Fruit fly (Drosophila melanogaster) whole organism, embryonic: ENCODE measurements around the gene CG31360.
A peak's percentile ranks its signal among the peaks of the same experiment; 100 is the strongest.

ENCODE experiments used
- Ada2b ChIP-seq: fragments of 200-800 bp; sonication (Bioruptor generic); IDR thresholded peaks from 2 replicates; pipeline ENCODE4 v1.3.6; 2022; ENCODE audit warnings: missing biosample characterization, missing genetic modification characterization
- B-H1 ChIP-seq: fragments of 200-800 bp; sonication (Bioruptor generic); IDR thresholded peaks from 3 replicates; pipeline ENCODE4 v1.3.6; 2022; ENCODE audit warnings: missing biosample characterization, missing genetic modification characterization
- CG10267 ChIP-seq: fragments of 200-800 bp; sonication (Bioruptor generic); optimal IDR thresholded peaks from 2 replicates; lab custom pipeline; 2018; ENCODE audit warnings: missing biosample characterization, mild to moderate bottlenecking, missing genetic modification characterization, moderate library complexity
- CG10366 ChIP-seq: fragments of 200-800 bp; sonication (Bioruptor generic); IDR thresholded peaks from 2 replicates; pipeline ENCODE4 v1.3.6; 2022; ENCODE audit warnings: missing biosample characterization, missing genetic modification characterization
- CG11456 ChIP-seq: fragments of 200-800 bp; sonication (Bioruptor generic); IDR thresholded peaks from 3 replicates; pipeline ENCODE4 v1.3.6; 2022; ENCODE audit warnings: missing biosample characterization, missing genetic modification characterization
- CG11504 ChIP-seq: fragments of 200-800 bp; sonication (Bioruptor generic); optimal IDR thresholded peaks from 3 replicates; lab custom pipeline; 2019; ENCODE audit warnings: missing biosample characterization, mild to moderate bottlenecking, missing genetic modification characterization, moderate library complexity
- CG16779 ChIP-seq: fragments of 200-800 bp; sonication (Bioruptor generic); IDR thresholded peaks from 2 replicates; pipeline ENCODE4 v1.3.6; 2022; ENCODE audit warnings: missing biosample characterization, missing genetic modification characterization
- CG16813 ChIP-seq: fragments of 200-800 bp; sonication (Bioruptor generic); IDR thresholded peaks from 3 replicates; pipeline ENCODE4 v1.3.6; 2022; ENCODE audit warnings: missing biosample characterization, missing genetic modification characterization; ENCODE audit not compliant: partially characterized antibody
- CG17361 ChIP-seq: fragments of 200-800 bp; sonication (Bioruptor generic); IDR thresholded peaks from 3 replicates; pipeline ENCODE4 v1.3.6; 2022; ENCODE audit warnings: missing biosample characterization, missing genetic modification characterization
- CG18599 ChIP-seq: fragments of 200-800 bp; sonication (Bioruptor generic); optimal IDR thresholded peaks from 3 replicates; lab custom pipeline; 2017; ENCODE audit warnings: missing biosample characterization, missing genetic modification characterization, mild to moderate bottlenecking, moderate library complexity, missing genetic modification reagents
- CG2712 ChIP-seq: fragments of 200-800 bp; optimal IDR thresholded peaks from 3 replicates; lab custom pipeline; 2019; ENCODE audit warnings: missing biosample characterization, mild to moderate bottlenecking, missing genetic modification characterization, moderate library complexity
- CG30431 ChIP-seq: fragments of 200-800 bp; sonication (Bioruptor generic); optimal IDR thresholded peaks from 2 replicates; lab custom pipeline; 2017; ENCODE audit warnings: missing biosample characterization, missing genetic modification characterization
- CG3847 ChIP-seq: fragments of 200-800 bp; sonication (Bioruptor generic); IDR thresholded peaks from 2 replicates; pipeline ENCODE4 v1.3.6; 2022; ENCODE audit warnings: missing biosample characterization, missing genetic modification characterization
- CG4360 ChIP-seq: fragments of 200-800 bp; sonication (Bioruptor generic); IDR thresholded peaks from 2 replicates; pipeline ENCODE4 v1.3.6; 2022; ENCODE audit warnings: missing biosample characterization, missing genetic modification characterization
- CG4730 ChIP-seq: fragments of 200-800 bp; sonication (Bioruptor generic); IDR thresholded peaks from 2 replicates; pipeline ENCODE4 v1.3.6; 2022; ENCODE audit warnings: missing biosample characterization, missing genetic modification characterization
- CG7839 ChIP-seq: fragments of 200-800 bp; sonication (Bioruptor generic); optimal IDR thresholded peaks from 3 replicates; lab custom pipeline; 2018; ENCODE audit warnings: missing biosample characterization, mild to moderate bottlenecking, missing genetic modification characterization, moderate library complexity
- CG9437 ChIP-seq: fragments of 200-800 bp; sonication (Bioruptor generic); optimal IDR thresholded peaks from 2 replicates; lab custom pipeline; 2018; ENCODE audit warnings: missing biosample characterization, mild to moderate bottlenecking, missing genetic modification characterization
- CG9797 ChIP-seq: fragments of 200-800 bp; sonication (Bioruptor generic); optimal IDR thresholded peaks from 3 replicates; lab custom pipeline; 2018; ENCODE audit warnings: missing biosample characterization, mild to moderate bottlenecking, missing genetic modification characterization
- CG9817 ChIP-seq: fragments of 200-800 bp; sonication (Bioruptor generic); optimal IDR thresholded peaks from 2 replicates; lab custom pipeline; 2018; ENCODE audit warnings: missing biosample characterization, mild to moderate bottlenecking, missing genetic modification characterization, moderate library complexity
- CG9876 ChIP-seq: fragments of 200-800 bp; sonication (Bioruptor generic); optimal IDR thresholded peaks from 2 replicates; lab custom pipeline; 2016; ENCODE audit warnings: missing biosample characterization, missing genetic modification characterization
- Elba2 ChIP-seq: fragments of 200-800 bp; sonication (Bioruptor generic); optimal IDR thresholded peaks from 3 replicates; lab custom pipeline; 2016; ENCODE audit warnings: missing biosample characterization, missing genetic modification characterization
- Fer1 ChIP-seq: fragments of 200-800 bp; sonication (Bioruptor generic); optimal IDR thresholded peaks from 2 replicates; lab custom pipeline; 2017; ENCODE audit warnings: missing biosample characterization, mild to moderate bottlenecking, missing genetic modification characterization
- H15 ChIP-seq: fragments of 200-800 bp; sonication (Bioruptor generic); IDR thresholded peaks from 3 replicates; pipeline ENCODE4 v1.3.6; 2022; ENCODE audit warnings: missing biosample characterization, missing genetic modification characterization
- Hey ChIP-seq: fragments of 200-800 bp; sonication (Bioruptor generic); optimal IDR thresholded peaks from 3 replicates; lab custom pipeline; 2018; ENCODE audit warnings: missing biosample characterization, mild to moderate bottlenecking, missing genetic modification characterization
- Jarid2 ChIP-seq: fragments of 200-800 bp; sonication (Bioruptor generic); optimal IDR thresholded peaks from 3 replicates; lab custom pipeline; 2017; ENCODE audit warnings: mild to moderate bottlenecking, missing biosample characterization, missing genetic modification reagents, missing genetic modification characterization
- Med ChIP-seq: fragments of 200-800 bp; sonication (Bioruptor generic); peaks from one replicate; lab custom pipeline; 2016; ENCODE audit warnings: missing biosample characterization, missing genetic modification characterization, mild to moderate bottlenecking, inconsistent platforms, moderate library complexity
- Pdp1 ChIP-seq, 2 experiments: fragments of 200-800 bp; sonication (Bioruptor generic); optimal IDR thresholded peaks; 3 replicates each; lab custom pipeline; 2016; ENCODE audit warnings: missing biosample characterization in 2 of 2, missing genetic modification characterization in 2 of 2, mild to moderate bottlenecking in 1 of 2, moderate library complexity in 1 of 2
- Rx ChIP-seq: fragments of 200-800 bp; sonication (Bioruptor generic); IDR thresholded peaks from 2 replicates; pipeline ENCODE4 v1.3.6; 2022; ENCODE audit warnings: missing biosample characterization, missing genetic modification characterization
- Sry-β ChIP-seq: fragments of 200-800 bp; sonication (Bioruptor generic); optimal IDR thresholded peaks from 2 replicates; lab custom pipeline; 2018; ENCODE audit warnings: missing biosample characterization, mild to moderate bottlenecking, missing genetic modification characterization, moderate library complexity
- Xrp1 ChIP-seq: fragments of 200-800 bp; sonication (Bioruptor generic); IDR thresholded peaks from 2 replicates; pipeline ENCODE4 v1.3.6; 2022; ENCODE audit warnings: missing biosample characterization, missing genetic modification characterization
- YL-1 ChIP-seq: fragments of 200-800 bp; sonication (Bioruptor generic); optimal IDR thresholded peaks from 3 replicates; lab custom pipeline; 2017; ENCODE audit warnings: missing biosample characterization, mild to moderate bottlenecking, missing genetic modification characterization
- ac ChIP-seq: fragments of 200-800 bp; sonication (Bioruptor generic); optimal IDR thresholded peaks from 3 replicates; lab custom pipeline; 2017; ENCODE audit warnings: missing biosample characterization, mild to moderate bottlenecking, missing genetic modification characterization
- ase ChIP-seq: fragments of 200-800 bp; sonication (Bioruptor generic); IDR thresholded peaks from 3 replicates; pipeline ENCODE4 v1.3.6; 2022; ENCODE audit warnings: missing biosample characterization, missing genetic modification characterization
- bowl ChIP-seq: fragments of 200-800 bp; sonication (Bioruptor generic); IDR thresholded peaks from 2 replicates; pipeline ENCODE4 v1.3.6; 2022; ENCODE audit warnings: missing biosample characterization, missing genetic modification characterization
- btn ChIP-seq: fragments of 200-800 bp; sonication (Bioruptor generic); optimal IDR thresholded peaks from 2 replicates; lab custom pipeline; 2016; ENCODE audit warnings: missing biosample characterization, missing genetic modification characterization
- crol ChIP-seq: fragments of 200-800 bp; sonication (Bioruptor generic); IDR thresholded peaks from 2 replicates; pipeline ENCODE4 v1.3.6; 2022; ENCODE audit warnings: missing biosample characterization, missing genetic modification characterization
- dan ChIP-seq: fragments of 200-800 bp; sonication (Bioruptor generic); IDR thresholded peaks from 2 replicates; pipeline ENCODE4 v1.3.6; 2022; ENCODE audit warnings: missing biosample characterization, missing genetic modification characterization
- dmrt11E ChIP-seq: fragments of 200-800 bp; sonication (Bioruptor generic); optimal IDR thresholded peaks from 3 replicates; lab custom pipeline; 2018; ENCODE audit warnings: missing biosample characterization, mild to moderate bottlenecking, missing genetic modification characterization, moderate library complexity
- hb ChIP-seq: fragments of 200-800 bp; sonication (Bioruptor generic); IDR thresholded peaks from 3 replicates; pipeline ENCODE4 v1.3.6; 2022; ENCODE audit warnings: missing biosample characterization, missing genetic modification characterization; ENCODE audit not compliant: partially characterized antibody
- hbn ChIP-seq: fragments of 200-800 bp; sonication (Bioruptor generic); IDR thresholded peaks from 2 replicates; pipeline ENCODE4 v1.3.6; 2022; ENCODE audit warnings: missing biosample characterization, missing genetic modification characterization; ENCODE audit not compliant: partially characterized antibody
- oc ChIP-seq: fragments of 200-800 bp; sonication (Bioruptor generic); optimal IDR thresholded peaks from 2 replicates; lab custom pipeline; 2018; ENCODE audit warnings: missing biosample characterization, mild to moderate bottlenecking, missing genetic modification characterization, moderate library complexity
- p53 ChIP-seq: fragments of 200-800 bp; sonication (Bioruptor generic); optimal IDR thresholded peaks from 2 replicates; lab custom pipeline; 2016; ENCODE audit warnings: missing biosample characterization, missing genetic modification characterization
- pan ChIP-seq, 4 experiments: fragments of >200 bp in 3 of 4; fragments of 200-800 bp in 1 of 4; sonication (Bioruptor generic) in 1 of 4; optimal IDR thresholded peaks in 3 of 4; IDR thresholded peaks in 1 of 4; 2 replicates each; pipeline versions ENCODE4 v1.3.6 to Lab custom; 2017 to 2022; ENCODE audit warnings: missing biosample characterization in 2 of 4, missing genetic modification characterization in 2 of 4, mixed read lengths in 1 of 4
- psq ChIP-seq: fragments of 200-800 bp; sonication (Bioruptor generic); optimal IDR thresholded peaks from 2 replicates; lab custom pipeline; 2017; ENCODE audit warnings: missing biosample characterization, missing genetic modification characterization
- sna ChIP-seq: fragments of 200-800 bp; sonication (Bioruptor generic); IDR thresholded peaks from 2 replicates; pipeline ENCODE4 v1.3.6; 2022; ENCODE audit warnings: missing biosample characterization, missing genetic modification characterization; ENCODE audit not compliant: partially characterized antibody
- so ChIP-seq: fragments of 200-800 bp; sonication (Bioruptor generic); IDR thresholded peaks from 3 replicates; pipeline ENCODE4 v1.3.6; 2022; ENCODE audit warnings: missing biosample characterization, missing genetic modification characterization
- tna ChIP-seq: fragments of 200-800 bp; sonication (Bioruptor generic); IDR thresholded peaks from 2 replicates; pipeline ENCODE4 v1.3.6; 2022; ENCODE audit warnings: missing biosample characterization, missing genetic modification characterization; ENCODE audit not compliant: partially characterized antibody
- vvl ChIP-seq: fragments of 200-800 bp; sonication (Bioruptor generic); IDR thresholded peaks from 2 replicates; pipeline ENCODE4 v1.3.6; 2022; ENCODE audit warnings: missing biosample characterization, missing genetic modification characterization

CG31360 gene

DNA sequence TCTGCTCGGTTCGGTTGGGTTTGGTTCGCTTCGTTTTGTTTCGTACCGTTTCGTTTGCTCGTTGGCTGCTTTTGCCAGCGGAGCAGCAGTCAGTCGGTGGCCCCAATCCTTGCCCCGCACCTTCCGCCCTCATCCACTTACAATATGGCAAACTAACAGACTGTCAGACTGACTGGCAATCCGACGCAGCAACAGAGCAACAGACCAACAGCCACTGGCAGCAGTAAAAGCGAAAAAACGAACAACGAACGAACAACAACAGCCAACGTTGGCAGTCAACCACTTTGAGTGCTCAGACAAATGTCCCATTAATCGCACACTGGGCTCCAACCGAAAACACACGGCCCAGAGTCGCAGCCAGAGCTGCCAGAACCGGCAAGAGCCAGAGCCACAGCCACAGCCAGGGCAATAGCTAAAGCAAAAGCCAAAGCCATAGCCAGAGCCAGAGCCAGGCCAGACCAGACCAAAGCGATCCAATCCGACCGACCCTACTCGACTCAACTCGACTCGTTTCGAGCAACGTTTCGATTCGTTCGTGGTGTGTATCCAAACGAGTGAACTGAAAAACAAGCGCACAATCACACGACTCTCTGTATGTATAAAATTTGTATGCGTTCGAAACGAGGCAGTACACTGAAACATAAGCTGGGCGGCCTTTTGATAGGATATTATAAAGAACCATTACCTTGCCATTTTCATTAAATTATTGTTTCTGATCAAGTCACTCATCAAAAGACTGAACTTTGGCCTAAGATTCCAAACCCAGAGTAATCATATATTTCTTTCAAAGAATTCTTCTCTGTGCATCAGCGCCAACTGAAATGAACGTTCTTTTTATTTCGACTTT lies 19.0 kb downstream of the CG31360 start (continued):
- peak; percentile 100 for TF ChIP-seq Med (GFP tag; lab: Kevin White, UChicago)
- peak; percentile 93 for TF ChIP-seq dan (GFP tag; lab: Robert Waterston, UW)
- TF ChIP-seq hbn = no peak
- peak; percentile 99 for TF ChIP-seq CG10366 (GFP tag; lab: Robert Waterston, UW)
- peak; percentile 90 for TF ChIP-seq CG4360 (GFP tag; lab: Robert Waterston, UW)
- peak; percentile 99 for TF ChIP-seq H15 (GFP tag; lab: Robert Waterston, UW)
- peak; percentile 93 for TF ChIP-seq Jarid2 (GFP tag; lab: Kevin White, UChicago)
- peak; percentile 99 for TF ChIP-seq Ada2b (GFP tag; lab: Robert Waterston, UW)
- peak; percentile 99 for TF ChIP-seq B-H1
- TF ChIP-seq psq (GFP tag; lab: Kevin White, UChicago) = peak; percentile 96
- peak; percentile 99 for TF ChIP-seq oc (tag; lab: Kevin White, UChicago)
- TF ChIP-seq ase = peak; percentile 99
- TF ChIP-seq CG11504 = peak; percentile 98
- peak; percentile 99 for TF ChIP-seq vvl (GFP tag; lab: Robert Waterston, UW)
- TF ChIP-seq so (GFP tag; lab: Robert Waterston, UW) = peak; percentile 99
- TF ChIP-seq Xrp1 (GFP tag; lab: Robert Waterston, UW) = peak; percentile 99
- TF ChIP-seq CG16779 = peak; percentile 98
- TF ChIP-seq sna (GFP tag; lab: Robert Waterston, UW) = no peak; the same call in 1 of the 2 replicates
- peak; percentile 98 for TF ChIP-seq dmrt11E (tag; lab: Kevin White, UChicago)
- TF ChIP-seq CG2712 = peak; percentile 99
- TF ChIP-seq Pdp1 (GFP tag; optimal IDR thresholded peaks at IDR 0.05; lab: Kevin White, UChicago) = peak; percentile 98 to 99
- peak; percentile 59 for TF ChIP-seq CG9797
- TF ChIP-seq CG3847 (GFP tag; lab: Robert Waterston, UW) = peak; percentile 98
- peak; percentile 80 for TF ChIP-seq Hey
- peak; percentile 99 for TF ChIP-seq CG11456 (GFP tag; lab: Robert Waterston, UW)
- no peak for TF ChIP-seq pan (optimal IDR thresholded peaks at IDR 0.05; lab: Kevin White, UChicago)
- peak in 1 of 2 experiments; percentile 99 for TF ChIP-seq pan (GFP tag; optimal IDR thresholded peaks at IDR 0.05 in 1 of 2, IDR thresholded peaks at IDR 0.05 in 1 of 2)
- peak; percentile 93 for TF ChIP-seq ac
- TF ChIP-seq Fer1 (GFP tag; lab: Kevin White, UChicago) = peak; percentile 98
- peak; percentile 99 for TF ChIP-seq CG30431 (GFP tag; lab: Kevin White, UChicago)
- TF ChIP-seq CG9817 (tag; lab: Kevin White, UChicago) = peak; percentile 97
- peak; percentile 72 for TF ChIP-seq Sry-β (GFP tag; lab: Kevin White, UChicago)
- TF ChIP-seq CG9876 (GFP tag; lab: Kevin White, UChicago) = peak; percentile 98
- peak; percentile 99 for TF ChIP-seq CG18599 (GFP tag; lab: Kevin White, UChicago)
- TF ChIP-seq CG9437 (GFP tag; lab: Kevin White, UChicago) = peak; percentile 96
- peak; percentile 98 for TF ChIP-seq YL-1 (GFP tag; lab: Kevin White, UChicago)
- peak; percentile 98 for TF ChIP-seq btn (GFP tag; lab: Kevin White, UChicago)
- peak; percentile 97 for TF ChIP-seq bowl (GFP tag; lab: Robert Waterston, UW)
- peak; percentile 99 for TF ChIP-seq CG4730
- no peak for TF ChIP-seq hb (GFP tag; lab: Robert Waterston, UW)
- peak; percentile 99 for TF ChIP-seq CG7839
- peak; percentile 99 for TF ChIP-seq Rx (GFP tag; lab: Robert Waterston, UW)
- TF ChIP-seq CG17361 = peak; percentile 99
- peak; percentile 75 for TF ChIP-seq Elba2 (GFP tag; lab: Kevin White, UChicago)
- TF ChIP-seq CG10267 (tag; lab: Kevin White, UChicago) = peak; percentile 95
- peak; percentile 92 for TF ChIP-seq crol (GFP tag; lab: Robert Waterston, UW)
- no peak for TF ChIP-seq CG16813 (GFP tag; lab: Robert Waterston, UW)
- no peak for TF ChIP-seq tna (GFP tag; lab: Robert Waterston, UW)
- peak; percentile 97 for TF ChIP-seq p53 (GFP tag; lab: Kevin White, UChicago)
